Fruit fly (Drosophila melanogaster): ENCODE measurements around the gene wupA.

dm6 chrX:18088432-18088831 is 28.3 kb downstream of the wupA start, which contains the start of gene CG7536:
- no peak for TF ChIP-seq Pif1A (GFP tag; optimal IDR thresholded peaks at IDR 0.05)
- TF ChIP-seq Pif1B (GFP tag; optimal IDR thresholded peaks at IDR 0.05), result no peak
- TF ChIP-seq CG12605 (GFP tag; IDR thresholded peaks at IDR 0.05), result no peak
- TF ChIP-seq CG13204 (GFP tag; optimal IDR thresholded peaks at IDR 0.05), result no peak
- TF ChIP-seq CG14655 (GFP tag; optimal IDR thresholded peaks at IDR 0.05), result no peak
- TF ChIP-seq CG34367 (tag; optimal IDR thresholded peaks at IDR 0.05), result no peak
- TF ChIP-seq D1 (tag; optimal IDR thresholded peaks at IDR 0.05), result no peak
- no peak for TF ChIP-seq EcR (GFP tag; optimal IDR thresholded peaks at IDR 0.05)
- TF ChIP-seq CG8159 (tag; optimal IDR thresholded peaks at IDR 0.05), result no peak

All from whole organism, pupa.